Worm (Caenorhabditis elegans): Measurements from ENCODE around the gene C25B8.8.
A peak's percentile ranks its signal among the peaks of the same experiment; 100 is the strongest.

Gene C25B8.8

ce11 chrX:6642798-6643197 is 33.0 kb downstream of the C25B8.8 start:
- TF ChIP-seq nhr-85 (tag) (peak; percentile 95), blmp-1 (tag; optimal IDR thresholded peaks at IDR 0.05) (peak; percentile 80), skn-1 (tag; optimal IDR thresholded peaks at IDR 0.05) (peak; percentile 98), nhr-71 (tag; optimal IDR thresholded peaks at IDR 0.05) (peak; percentile 84), ceh-88 (GFP tag; IDR thresholded peaks at IDR 0.05) (no peak), elt-3 (tag; optimal IDR thresholded peaks at IDR 0.05) (peak in 2 of 6 experiments; percentile 26 to 60), grh-1 (GFP tag; IDR thresholded peaks at IDR 0.05) (peak; percentile 33; the same call in 1 of the 2 replicates), nhr-20 (tag; optimal IDR thresholded peaks at IDR 0.05) (peak; percentile 90), mdl-1 (tag; optimal IDR thresholded peaks at IDR 0.05) (peak in 1 of 2 experiments; percentile 78), lin-35 (GFP tag; optimal IDR thresholded peaks at IDR 0.05) (peak in 1 of 2 experiments; percentile 75), lsy-2 (tag; optimal IDR thresholded peaks at IDR 0.05) (peak; percentile 7 to 32), nhr-19 (GFP tag; conservative IDR thresholded peaks at IDR 0.05) (0 out of 2 replicates have a peak, but pooled peaks have one; percentile 36), elt-2 (tag; optimal IDR thresholded peaks at IDR 0.05) (peak; percentile 27), unc-86 (tag; optimal IDR thresholded peaks at IDR 0.05) (no peak), nhr-77 (tag; optimal IDR thresholded peaks at IDR 0.05) (peak; percentile 5), sup-37 (GFP tag; optimal IDR thresholded peaks at IDR 0.05) (no peak), mep-1 (tag; optimal IDR thresholded peaks at IDR 0.05) (peak; percentile 45), tbx-2 (tag; optimal IDR thresholded peaks at IDR 0.05) (peak; percentile 59), lir-3 (tag; optimal IDR thresholded peaks at IDR 0.05; ENCODE audit: poor library complexity) (peak; percentile 23), nhr-47 (tag; optimal IDR thresholded peaks at IDR 0.05) (peak; percentile 35), lin-14 (GFP tag; optimal IDR thresholded peaks at IDR 0.05) (peak; percentile 84), snu-23 (GFP tag; optimal IDR thresholded peaks at IDR 0.05) (peak; percentile 78), lin-15B (tag; optimal IDR thresholded peaks at IDR 0.05) (no peak), nhr-90 (tag; optimal IDR thresholded peaks at IDR 0.05; ENCODE audit: poor library complexity) (peak; percentile 42), tlp-1 (tag; optimal IDR thresholded peaks at IDR 0.05) (no peak), lin-13 (GFP tag; optimal IDR thresholded peaks at IDR 0.05) (peak; percentile 21), unc-62 (GFP tag; optimal IDR thresholded peaks at IDR 0.05) (no peak)

ce11 chrX:6644971-6645704 is 35.3 kb downstream of the C25B8.8 start, which contains the start of gene C56E10.3:
Gene C56E10.3, plus strand, starts transcription at chrX:6645654.
- TF ChIP-seq mef-2 (tag; optimal IDR thresholded peaks at IDR 0.05) (no peak), C16A3.4 (tag; optimal IDR thresholded peaks at IDR 0.05) (no peak), nhr-20 (tag; optimal IDR thresholded peaks at IDR 0.05) (peak; percentile 67), lin-35 (GFP tag; optimal IDR thresholded peaks at IDR 0.05) (peak in 1 of 2 experiments; percentile 44), lin-39 (tag; optimal IDR thresholded peaks at IDR 0.05) (no peak), nhr-71 (tag; optimal IDR thresholded peaks at IDR 0.05) (peak; percentile 46), lin-15B (tag; optimal IDR thresholded peaks at IDR 0.05) (no peak), nhr-77 (tag; optimal IDR thresholded peaks at IDR 0.05) (no peak), ama-1 (optimal IDR thresholded peaks at IDR 0.05) (no peak), ztf-4 (tag; optimal IDR thresholded peaks at IDR 0.05) (no peak), skn-1 (tag; optimal IDR thresholded peaks at IDR 0.05) (peak; percentile 30), elt-2 (tag; optimal IDR thresholded peaks at IDR 0.05) (peak; percentile 65), xbp-1 (tag; optimal IDR thresholded peaks at IDR 0.05) (no peak), vab-15 (tag; optimal IDR thresholded peaks at IDR 0.05) (no peak), tbx-2 (tag; optimal IDR thresholded peaks at IDR 0.05) (peak; percentile 32), elt-3 (tag; optimal IDR thresholded peaks at IDR 0.05) (no peak), nhr-237 (tag; optimal IDR thresholded peaks at IDR 0.05) (no peak), unc-62 (GFP tag; optimal IDR thresholded peaks at IDR 0.05) (no peak), lin-14 (GFP tag; optimal IDR thresholded peaks at IDR 0.05) (peak; percentile 39), nhr-85 (tag) (peak; percentile 32), unc-30 (tag; optimal IDR thresholded peaks at IDR 0.05) (no peak), ets-5 (GFP tag; IDR thresholded peaks at IDR 0.05) (no peak), rnt-1 (tag; optimal IDR thresholded peaks at IDR 0.05) (no peak), mdl-1 (tag; optimal IDR thresholded peaks at IDR 0.05) (peak in 1 of 2 experiments; percentile 44), ceh-90 (tag; optimal IDR thresholded peaks at IDR 0.05) (no peak), nhr-28 (tag; optimal IDR thresholded peaks at IDR 0.05) (no peak), egl-27 (tag; optimal IDR thresholded peaks at IDR 0.05) (no peak), unc-98 (GFP tag; IDR thresholded peaks at IDR 0.05) (no peak), nhr-19 (GFP tag; conservative IDR thresholded peaks at IDR 0.05) (0 out of 2 replicates have a peak, but pooled peaks have one; percentile 5), sox-4 (tag; optimal IDR thresholded peaks at IDR 0.05) (no peak), lsy-2 (tag; optimal IDR thresholded peaks at IDR 0.05) (peak in 1 of 2 experiments; percentile 6), nhr-90 (tag; optimal IDR thresholded peaks at IDR 0.05; ENCODE audit: poor library complexity) (peak; percentile 31), nhr-84 (tag; optimal IDR thresholded peaks at IDR 0.05) (no peak), snu-23 (GFP tag; optimal IDR thresholded peaks at IDR 0.05) (peak; percentile 12)
